Worm (Caenorhabditis elegans) whole organism, L4 larva: ENCODE measurements around the gene F08F1.3.

Source experiments
- daf-16 ChIP-seq, 3 experiments: sonication (generic microtip); optimal IDR thresholded peaks; 2 replicates each; lab custom pipeline; 2016 to 2017; ENCODE audit warnings: missing genetic modification characterization in 3 of 3, missing genetic modification reagents in 3 of 3, mild to moderate bottlenecking in 2 of 3, missing compliant biosample characterization in 2 of 3, missing biosample characterization in 1 of 3, moderate library complexity in 1 of 3
- dmd-9 ChIP-seq: fragments of 200-800 bp; sonication (Bioruptor generic); IDR thresholded peaks from 2 replicates; pipeline ENCODE4 v1.3.6; 2022; ENCODE audit warnings: missing genetic modification reagents, missing genetic modification characterization, missing compliant biosample characterization
- egl-27 ChIP-seq: sonication (generic microtip); optimal IDR thresholded peaks from 3 replicates; lab custom pipeline; 2017; ENCODE audit warnings: missing biosample characterization, missing genetic modification reagents, missing genetic modification characterization
- fos-1 ChIP-seq: fragments of 150-350 bp; optimal IDR thresholded peaks from 2 replicates; lab custom pipeline; 2014; ENCODE audit warnings: missing biosample characterization, missing genetic modification characterization
- hif-1 ChIP-seq, 2 experiments: sonication (generic microtip); optimal IDR thresholded peaks; 2 replicates each; lab custom pipeline; 2016 to 2017; ENCODE audit warnings: missing compliant biosample characterization in 2 of 2, missing genetic modification characterization in 2 of 2, missing genetic modification reagents in 2 of 2, missing genotype in 2 of 2, mild to moderate bottlenecking in 1 of 2
- hlh-11 ChIP-seq: fragments of 200-800 bp; sonication (Bioruptor generic); optimal IDR thresholded peaks from 2 replicates; lab custom pipeline; 2018; ENCODE audit warnings: mild to moderate bottlenecking, missing genetic modification characterization, missing compliant biosample characterization
- hmg-1.1 ChIP-seq: fragments of 200-800 bp; sonication (Bioruptor generic); IDR thresholded peaks from 2 replicates; pipeline ENCODE4 v1.3.6; 2022; ENCODE audit warnings: missing genetic modification reagents, missing genetic modification characterization, missing compliant biosample characterization
- lin-13 ChIP-seq: fragments of 150-350 bp; optimal IDR thresholded peaks from 2 replicates; lab custom pipeline; 2014; ENCODE audit warnings: missing biosample characterization, missing genetic modification reagents, missing genetic modification characterization
- mdl-1 ChIP-seq, 2 experiments: fragments of 150-350 bp in 1 of 2; sonication (generic microtip) in 1 of 2; optimal IDR thresholded peaks; 2 replicates each; lab custom pipeline; 2014 to 2017; ENCODE audit warnings: missing biosample characterization in 2 of 2, missing genetic modification characterization in 2 of 2
- mxl-2 ChIP-seq: fragments of 200-800 bp; sonication (Bioruptor generic); conservative IDR thresholded peaks from 2 replicates; pipeline ENCODE4 v1.3.6; 2022; ENCODE audit warnings: missing genetic modification reagents, missing genetic modification characterization, missing compliant biosample characterization
- skn-1 ChIP-seq: fragments of 150-350 bp; optimal IDR thresholded peaks from 2 replicates; lab custom pipeline; 2014; ENCODE audit warnings: missing biosample characterization, missing genetic modification characterization
- zip-11 ChIP-seq: fragments of 200-800 bp; sonication (Bioruptor generic); IDR thresholded peaks from 2 replicates; pipeline ENCODE4 v1.3.6; 2022; ENCODE audit warnings: missing genetic modification characterization, missing compliant biosample characterization

- no peak for TF ChIP-seq mxl-2
- TF ChIP-seq egl-27: no peak
- no peak for TF ChIP-seq dmd-9 (GFP tag; lab: Robert Waterston, UW)
- TF ChIP-seq mdl-1 (tag; optimal IDR thresholded peaks at IDR 0.05; lab: Kevin White, UChicago): no peak
- TF ChIP-seq zip-11 (GFP tag; lab: Robert Waterston, UW): no peak
- no peak for TF ChIP-seq hmg-1.1 (GFP tag; lab: Robert Waterston, UW)
- no peak for TF ChIP-seq lin-13 (GFP tag; lab: Kevin White, UChicago)
- no peak for TF ChIP-seq hif-1 (tag; optimal IDR thresholded peaks at IDR 0.05; lab: Kevin White, UChicago)
- no peak for TF ChIP-seq skn-1
- no peak for TF ChIP-seq hlh-11 (tag; lab: Kevin White, UChicago)
- TF ChIP-seq fos-1: no peak
- peak in 1 of 2 experiments; percentile 89 for TF ChIP-seq daf-16 (GFP tag; optimal IDR thresholded peaks at IDR 0.05; lab: Kevin White, UChicago)
- TF ChIP-seq daf-16 (tag; optimal IDR thresholded peaks at IDR 0.05; lab: Kevin White, UChicago): no peak
These were observed 38.1 kb upstream of the F08F1.3 start for ce11 chrX:8390508-8390907.
